Worm (Caenorhabditis elegans): ENCODE measurements around the gene K02E2.6.

Gene K02E2.6

DNA sequence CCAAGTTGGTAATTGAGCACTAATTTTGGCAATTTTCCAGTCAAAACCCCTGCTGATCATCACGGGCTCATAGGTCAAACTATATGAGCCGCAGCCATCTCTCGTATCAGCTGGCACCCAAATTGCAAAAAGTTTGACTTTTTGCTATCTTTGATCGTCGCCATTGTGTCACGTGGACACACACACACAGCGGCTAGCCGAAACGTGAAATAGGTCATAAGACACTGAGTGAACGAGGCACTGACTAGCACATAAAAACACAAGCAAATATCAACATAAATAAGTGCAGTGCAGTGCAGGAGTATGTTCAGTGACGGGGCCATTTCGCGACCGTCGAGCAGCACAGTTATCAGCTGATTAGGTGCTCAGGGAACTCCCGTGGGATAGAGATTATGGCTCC lies 38.4 kb downstream of the K02E2.6 start (continued):
- TF ChIP-seq mep-1 (tag; optimal IDR thresholded peaks at IDR 0.05): peak; percentile 71
- no peak for TF ChIP-seq spr-3 (GFP tag; optimal IDR thresholded peaks at IDR 0.05)
- TF ChIP-seq hif-1 (tag; optimal IDR thresholded peaks at IDR 0.05): peak in 1 of 2 experiments; percentile 72
- TF ChIP-seq mes-2 (tag; optimal IDR thresholded peaks at IDR 0.05; ENCODE audit: poor library complexity, severe bottlenecking): peak; percentile 39
- no peak for TF ChIP-seq lin-29 (GFP tag; IDR thresholded peaks at IDR 0.05)
- TF ChIP-seq tra-1 (GFP tag; IDR thresholded peaks at IDR 0.05): peak; percentile 56; the same call in 1 of the 2 replicates
- no peak for TF ChIP-seq ceh-82 (tag; optimal IDR thresholded peaks at IDR 0.05)
- TF ChIP-seq nhr-111 (GFP tag; optimal IDR thresholded peaks at IDR 0.05): no peak
- TF ChIP-seq F37D6.2 (tag; optimal IDR thresholded peaks at IDR 0.05): no peak
- TF ChIP-seq aly-2 (tag; optimal IDR thresholded peaks at IDR 0.05): no peak
- no peak for TF ChIP-seq F10B5.3 (tag; optimal IDR thresholded peaks at IDR 0.05)
- no peak for TF ChIP-seq rbr-2 (tag; optimal IDR thresholded peaks at IDR 0.05)
- TF ChIP-seq ama-1 (optimal IDR thresholded peaks at IDR 0.05): no peak
- no peak for TF ChIP-seq T20F7.1 (GFP tag; optimal IDR thresholded peaks at IDR 0.05)
- TF ChIP-seq hmg-1.1 (GFP tag; IDR thresholded peaks at IDR 0.05): 0 out of 2 replicates have a peak, but pooled peaks have one; percentile 36
- no peak for TF ChIP-seq sdz-12 (GFP tag; optimal IDR thresholded peaks at IDR 0.05)
- TF ChIP-seq mxl-3 (GFP tag; optimal IDR thresholded peaks at IDR 0.05): peak; percentile 80
- TF ChIP-seq nhr-6 (tag; optimal IDR thresholded peaks at IDR 0.05): peak; percentile 81
- no peak for TF ChIP-seq D1046.2 (GFP tag; IDR thresholded peaks at IDR 0.05)
- no peak for TF ChIP-seq dmd-9 (GFP tag; IDR thresholded peaks at IDR 0.05)
- TF ChIP-seq lin-38 (GFP tag; IDR thresholded peaks at IDR 0.05): no peak
- TF ChIP-seq unc-39 (tag; optimal IDR thresholded peaks at IDR 0.05): no peak
- TF ChIP-seq dmd-6 (GFP tag; IDR thresholded peaks at IDR 0.05): peak; percentile 91
- no peak for TF ChIP-seq nhr-42 (GFP tag; IDR thresholded peaks at IDR 0.05)
- TF ChIP-seq madf-5 (GFP tag; IDR thresholded peaks at IDR 0.05): no peak
- no peak for TF ChIP-seq R02D3.7 (tag; optimal IDR thresholded peaks at IDR 0.05)
- peak; percentile 84 for TF ChIP-seq dve-1 (tag; optimal IDR thresholded peaks at IDR 0.05; ENCODE audit: insufficient read depth)
- TF ChIP-seq aha-1 (tag): peak; percentile 2
- TF ChIP-seq ces-1 (GFP tag; optimal IDR thresholded peaks at IDR 0.05): no peak
- TF ChIP-seq T26A8.4 (GFP tag; IDR thresholded peaks at IDR 0.05): peak; percentile 71
- TF ChIP-seq ztf-11 (tag; optimal IDR thresholded peaks at IDR 0.05): no peak
- TF ChIP-seq ceh-28 (tag; optimal IDR thresholded peaks at IDR 0.05): no peak
- TF ChIP-seq mxl-2 (GFP tag; conservative IDR thresholded peaks at IDR 0.05): no peak; the same call in 1 of the 2 replicates
- no peak for TF ChIP-seq jun-1 (tag; optimal IDR thresholded peaks at IDR 0.05)
- no peak for TF ChIP-seq ZK546.5 (tag; optimal IDR thresholded peaks at IDR 0.05)
- no peak for TF ChIP-seq dmd-8 (GFP tag; IDR thresholded peaks at IDR 0.05)
- TF ChIP-seq zfp-2 (tag; optimal IDR thresholded peaks at IDR 0.05): no peak
- TF ChIP-seq nhr-28 (tag; optimal IDR thresholded peaks at IDR 0.05): peak; percentile 84
- no peak for TF ChIP-seq daf-8 (GFP tag; IDR thresholded peaks at IDR 0.05)
- peak; percentile 90 for TF ChIP-seq nhr-77 (tag; optimal IDR thresholded peaks at IDR 0.05)
- no peak for TF ChIP-seq snpc-1.2 (GFP tag; IDR thresholded peaks at IDR 0.05)
- TF ChIP-seq attf-4 (tag; optimal IDR thresholded peaks at IDR 0.05): no peak
- peak; percentile 72 for TF ChIP-seq nhr-102 (tag; optimal IDR thresholded peaks at IDR 0.05)
- no peak for TF ChIP-seq Y5F2A.4 (GFP tag; optimal IDR thresholded peaks at IDR 0.05)
- TF ChIP-seq snpc-4 (tag; optimal IDR thresholded peaks at IDR 0.05): no peak
- no peak for TF ChIP-seq fkh-10 (GFP tag; optimal IDR thresholded peaks at IDR 0.05)
- TF ChIP-seq lin-1 (GFP tag; IDR thresholded peaks at IDR 0.05): 0 out of 2 replicates have a peak, but pooled peaks have one; percentile 14
- TF ChIP-seq duxl-1 (tag; optimal IDR thresholded peaks at IDR 0.05; ENCODE audit: poor library complexity): no peak
- TF ChIP-seq hlh-30 (tag; optimal IDR thresholded peaks at IDR 0.05; ENCODE audit: insufficient read depth): peak; percentile 97
- peak; percentile 0 for TF ChIP-seq pqm-1 (tag; optimal IDR thresholded peaks at IDR 0.05)
- TF ChIP-seq ctbp-1 (GFP tag; IDR thresholded peaks at IDR 0.05): no peak
- peak in 1 of 2 experiments; percentile 57 for TF ChIP-seq lsy-2 (tag; optimal IDR thresholded peaks at IDR 0.05)
